Worm (Caenorhabditis elegans) whole organism, L1 larva: ENCODE data around the gene vha-15.

Experiments used
- C16A3.4 ChIP-seq: fragments of 150-350 bp; optimal IDR thresholded peaks from 2 replicates; lab custom pipeline; 2014; ENCODE audit warnings: missing biosample characterization, missing genetic modification characterization
- C34B4.2 ChIP-seq: sonication (generic microtip); optimal IDR thresholded peaks from 2 replicates; lab custom pipeline; 2017; ENCODE audit warnings: mild to moderate bottlenecking, missing genetic modification characterization, missing compliant biosample characterization
- aly-2 ChIP-seq: fragments of 150-350 bp; optimal IDR thresholded peaks from 2 replicates; lab custom pipeline; 2014; ENCODE audit warnings: missing biosample characterization, missing genetic modification characterization
- ceh-63 ChIP-seq: fragments of 200-800 bp; sonication (Bioruptor generic); optimal IDR thresholded peaks from 2 replicates; lab custom pipeline; 2018; ENCODE audit warnings: mild to moderate bottlenecking, missing genetic modification characterization, missing compliant biosample characterization
- ceh-88 ChIP-seq: fragments of 200-800 bp; sonication (Bioruptor generic); IDR thresholded peaks from 2 replicates; pipeline ENCODE4 v1.3.6; 2022; ENCODE audit warnings: missing genetic modification characterization, missing compliant biosample characterization
- ceh-90 ChIP-seq: sonication (generic microtip); optimal IDR thresholded peaks from 2 replicates; lab custom pipeline; 2016; ENCODE audit warnings: missing genetic modification characterization, missing compliant biosample characterization
- ces-1 ChIP-seq: fragments of 150-350 bp; optimal IDR thresholded peaks from 2 replicates; lab custom pipeline; 2014; ENCODE audit warnings: missing biosample characterization, missing genetic modification reagents, missing genetic modification characterization
- dpl-1 ChIP-seq, 3 experiments: fragments of 150-350 bp in 2 of 3; sonication (generic microtip) in 1 of 3; optimal IDR thresholded peaks; 2 replicates each; lab custom pipeline; 2014 to 2017; ENCODE audit warnings: missing biosample characterization in 3 of 3, missing genetic modification characterization in 3 of 3, missing genetic modification reagents in 3 of 3
- dsc-1 ChIP-seq: sonication (generic microtip); optimal IDR thresholded peaks from 2 replicates; lab custom pipeline; 2016; ENCODE audit warnings: mild to moderate bottlenecking, missing genetic modification characterization, missing compliant biosample characterization
- efl-1 ChIP-seq, 4 experiments: fragments of 150-350 bp; optimal IDR thresholded peaks in 3 of 4; peaks in 1 of 4; 1 replicate in 1 of 4; 2 replicates in 3 of 4; lab custom pipeline; 2014; ENCODE audit warnings: missing biosample characterization in 2 of 4, missing genetic modification characterization in 2 of 4, missing genetic modification reagents in 2 of 4
- efl-3 ChIP-seq: fragments of 200-800 bp; sonication (Bioruptor generic); optimal IDR thresholded peaks from 2 replicates; lab custom pipeline; 2018; ENCODE audit warnings: mild to moderate bottlenecking, missing genetic modification characterization, missing compliant biosample characterization
- egl-13 ChIP-seq: sonication (generic microtip); optimal IDR thresholded peaks from 2 replicates; lab custom pipeline; 2016; ENCODE audit warnings: missing genotype, missing genetic modification reagents, missing genetic modification characterization, missing compliant biosample characterization
- egl-27 ChIP-seq, 2 experiments: fragments of 150-350 bp in 1 of 2; sonication (generic microtip); optimal IDR thresholded peaks; 3 replicates each; lab custom pipeline; 2017 to 2018; ENCODE audit warnings: missing biosample characterization in 2 of 2, missing genetic modification characterization in 2 of 2, missing genetic modification reagents in 2 of 2
- elt-3 ChIP-seq, 6 experiments: fragments of 150-350 bp in 1 of 6; sonication (generic microtip); optimal IDR thresholded peaks; 2 replicates each; lab custom pipeline; 2017 to 2018; ENCODE audit warnings: missing biosample characterization in 6 of 6, missing genetic modification characterization in 6 of 6, inconsistent platforms in 1 of 6
- ets-5 ChIP-seq: fragments of 200-800 bp; sonication (Bioruptor generic); IDR thresholded peaks from 2 replicates; pipeline ENCODE4 v1.3.6; 2022; ENCODE audit warnings: missing genetic modification characterization, missing compliant biosample characterization
- fkh-10 ChIP-seq: sonication (generic microtip); optimal IDR thresholded peaks from 2 replicates; lab custom pipeline; 2017; ENCODE audit warnings: missing biosample characterization, missing genetic modification reagents, missing genetic modification characterization
- fkh-4 ChIP-seq: sonication (generic microtip); optimal IDR thresholded peaks from 2 replicates; lab custom pipeline; 2016; ENCODE audit warnings: missing compliant biosample characterization, missing genetic modification characterization, borderline replicate concordance
- fkh-8 ChIP-seq: sonication (generic microtip); optimal IDR thresholded peaks from 2 replicates; lab custom pipeline; 2016; ENCODE audit warnings: mild to moderate bottlenecking, missing genetic modification characterization, missing compliant biosample characterization
- fos-1 ChIP-seq: fragments of 150-350 bp; optimal IDR thresholded peaks from 2 replicates; lab custom pipeline; 2014; ENCODE audit warnings: missing biosample characterization, missing genetic modification characterization
- grh-1 ChIP-seq: fragments of 200-800 bp; sonication (Bioruptor generic); IDR thresholded peaks from 2 replicates; pipeline ENCODE4 v1.3.6; 2022; ENCODE audit warnings: missing genetic modification reagents, missing genetic modification characterization, missing compliant biosample characterization
- hlh-17 ChIP-seq: fragments of 200-800 bp; sonication (Bioruptor generic); optimal IDR thresholded peaks from 2 replicates; lab custom pipeline; 2018; ENCODE audit warnings: missing genetic modification characterization, mild to moderate bottlenecking, missing compliant biosample characterization, moderate library complexity, borderline replicate concordance
- hpl-2 ChIP-seq: fragments of 150-350 bp; optimal IDR thresholded peaks from 2 replicates; lab custom pipeline; 2014; ENCODE audit warnings: missing biosample characterization, missing genetic modification reagents, missing genetic modification characterization
- irx-1 ChIP-seq: sonication (generic microtip); optimal IDR thresholded peaks from 2 replicates; lab custom pipeline; 2016; ENCODE audit warnings: missing genetic modification characterization, missing compliant biosample characterization
- isw-1 ChIP-seq: fragments of 200-800 bp; sonication (Bioruptor generic); IDR thresholded peaks from 2 replicates; pipeline ENCODE4 v1.3.6; 2022; ENCODE audit warnings: missing genetic modification characterization, missing compliant biosample characterization
- jun-1 ChIP-seq: fragments of 150-350 bp; optimal IDR thresholded peaks from 2 replicates; lab custom pipeline; 2014; ENCODE audit warnings: missing biosample characterization, missing genetic modification reagents, missing genetic modification characterization
- lin-14 ChIP-seq: fragments of 200-800 bp; sonication (Bioruptor generic); optimal IDR thresholded peaks from 2 replicates; lab custom pipeline; 2018; ENCODE audit warnings: mild to moderate bottlenecking, missing genetic modification characterization, moderate library complexity, missing compliant biosample characterization
- mab-9 ChIP-seq: fragments of 200-800 bp; sonication (Bioruptor generic); IDR thresholded peaks from 2 replicates; pipeline ENCODE4 v1.3.6; 2022; ENCODE audit warnings: missing genetic modification reagents, missing genetic modification characterization, missing compliant biosample characterization
- mdl-1 ChIP-seq, 2 experiments: fragments of 150-350 bp; optimal IDR thresholded peaks; 2 replicates each; lab custom pipeline; 2014 to 2017; ENCODE audit warnings: missing biosample characterization in 2 of 2, missing genetic modification characterization in 2 of 2, inconsistent platforms in 1 of 2
- nhr-12 ChIP-seq: sonication (generic microtip); optimal IDR thresholded peaks from 2 replicates; lab custom pipeline; 2017; ENCODE audit warnings: missing biosample characterization, missing genetic modification characterization
- nhr-20 ChIP-seq: sonication (generic microtip); optimal IDR thresholded peaks from 2 replicates; lab custom pipeline; 2016; ENCODE audit warnings: mild to moderate bottlenecking, missing genetic modification characterization, missing compliant biosample characterization
- nhr-237 ChIP-seq: fragments of 150-350 bp; optimal IDR thresholded peaks from 2 replicates; lab custom pipeline; 2014; ENCODE audit warnings: missing biosample characterization, missing genetic modification characterization
- nhr-28 ChIP-seq: fragments of 150-350 bp; optimal IDR thresholded peaks from 2 replicates; lab custom pipeline; 2014; ENCODE audit warnings: missing biosample characterization, missing genetic modification characterization
- nhr-71 ChIP-seq: sonication (generic microtip); optimal IDR thresholded peaks from 2 replicates; lab custom pipeline; 2016; ENCODE audit warnings: mild to moderate bottlenecking, missing genetic modification characterization, moderate library complexity, missing compliant biosample characterization
- nhr-76 ChIP-seq: sonication (generic microtip); optimal IDR thresholded peaks from 2 replicates; lab custom pipeline; 2017; ENCODE audit warnings: missing biosample characterization, missing genetic modification characterization
- nhr-77 ChIP-seq: fragments of 150-350 bp; optimal IDR thresholded peaks from 2 replicates; lab custom pipeline; 2014; ENCODE audit warnings: missing biosample characterization, missing genetic modification characterization
- nhr-84 ChIP-seq: sonication (generic microtip); optimal IDR thresholded peaks from 2 replicates; lab custom pipeline; 2017; ENCODE audit warnings: missing biosample characterization, missing genetic modification characterization
- nhr-90 ChIP-seq: sonication (generic microtip); optimal IDR thresholded peaks from 2 replicates; lab custom pipeline; 2016; ENCODE audit warnings: mild to moderate bottlenecking, missing genetic modification characterization, missing compliant biosample characterization; ENCODE audit not compliant: poor library complexity
- pag-3 ChIP-seq: sonication (generic microtip); optimal IDR thresholded peaks from 2 replicates; lab custom pipeline; 2017; ENCODE audit warnings: missing genetic modification characterization, mild to moderate bottlenecking, missing compliant biosample characterization, antibody characterized with exemption, borderline replicate concordance; ENCODE audit not compliant: insufficient read depth
- pax-3 ChIP-seq: fragments of 200-800 bp; sonication (Bioruptor generic); optimal IDR thresholded peaks from 2 replicates; lab custom pipeline; 2018; ENCODE audit warnings: mild to moderate bottlenecking, missing genetic modification characterization, moderate library complexity, missing compliant biosample characterization
- pqm-1 ChIP-seq: sonication (generic microtip); optimal IDR thresholded peaks from 3 replicates; lab custom pipeline; 2017; ENCODE audit warnings: missing biosample characterization, missing genetic modification characterization
- snu-23 ChIP-seq: sonication (generic microtip); optimal IDR thresholded peaks from 2 replicates; lab custom pipeline; 2016; ENCODE audit warnings: missing genetic modification characterization, missing compliant biosample characterization
- sup-37 ChIP-seq: fragments of 200-800 bp; sonication (Bioruptor generic); optimal IDR thresholded peaks from 2 replicates; lab custom pipeline; 2018; ENCODE audit warnings: mild to moderate bottlenecking, missing genetic modification characterization, missing compliant biosample characterization
- tlp-1 ChIP-seq: fragments of 150-350 bp; optimal IDR thresholded peaks from 2 replicates; lab custom pipeline; 2014; ENCODE audit warnings: missing biosample characterization, missing genetic modification characterization
- unc-130 ChIP-seq: fragments of 150-350 bp; optimal IDR thresholded peaks from 2 replicates; lab custom pipeline; 2017; ENCODE audit warnings: missing biosample characterization, missing genetic modification characterization, inconsistent platforms
- unc-62 ChIP-seq: fragments of 150-350 bp; optimal IDR thresholded peaks from 2 replicates; lab custom pipeline; 2014; ENCODE audit warnings: missing biosample characterization, missing genetic modification reagents, missing genetic modification characterization
- unc-86 ChIP-seq: sonication (generic microtip); optimal IDR thresholded peaks from 2 replicates; lab custom pipeline; 2016; ENCODE audit warnings: missing genetic modification characterization, missing compliant biosample characterization
- unc-98 ChIP-seq: fragments of 200-800 bp; sonication (Bioruptor generic); IDR thresholded peaks from 2 replicates; pipeline ENCODE4 v1.3.6; 2022; ENCODE audit warnings: missing genetic modification characterization, missing compliant biosample characterization
- vab-15 ChIP-seq: sonication (generic microtip); optimal IDR thresholded peaks from 2 replicates; lab custom pipeline; 2017; ENCODE audit warnings: missing genotype, mild to moderate bottlenecking, missing genetic modification characterization, missing compliant biosample characterization
- xbp-1 ChIP-seq: sonication (generic microtip); optimal IDR thresholded peaks from 2 replicates; lab custom pipeline; 2016; ENCODE audit warnings: missing genetic modification characterization, missing compliant biosample characterization
- zag-1 ChIP-seq: fragments of 150-350 bp; optimal IDR thresholded peaks from 2 replicates; lab custom pipeline; 2014; ENCODE audit warnings: missing biosample characterization, missing genetic modification characterization
- zip-4 ChIP-seq: fragments of 200-800 bp; sonication (Bioruptor generic); optimal IDR thresholded peaks from 2 replicates; lab custom pipeline; 2018; ENCODE audit warnings: mild to moderate bottlenecking, missing genetic modification characterization, moderate library complexity, missing compliant biosample characterization
- ztf-4 ChIP-seq: fragments of 150-350 bp; optimal IDR thresholded peaks from 2 replicates; lab custom pipeline; 2014; ENCODE audit warnings: missing biosample characterization, missing genetic modification characterization

The vha-15 gene

DNA sequence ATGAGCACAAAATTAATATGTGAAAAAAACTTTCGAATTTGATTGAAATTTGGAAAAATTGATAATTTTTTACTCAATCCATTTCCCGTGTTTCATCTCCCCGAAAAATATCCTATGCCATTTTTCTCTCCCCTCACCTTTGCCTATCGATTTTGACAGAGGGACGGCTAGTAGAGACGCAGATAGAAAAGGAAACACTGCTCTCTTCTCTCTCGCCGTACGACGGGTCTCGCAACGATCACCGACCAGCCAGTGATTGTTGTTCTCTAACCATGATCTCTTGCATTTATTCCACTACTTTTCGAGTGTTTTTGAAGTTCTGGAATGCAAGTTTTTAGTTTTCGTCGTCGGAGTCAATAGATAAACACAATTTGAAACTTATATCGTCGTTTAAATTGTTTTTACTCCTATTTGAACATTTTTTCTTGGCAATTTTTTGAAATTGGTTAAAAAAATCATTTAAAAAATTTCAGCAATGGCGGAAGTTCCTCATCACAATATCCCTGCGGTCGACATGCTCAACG lies at the start of gene vha-15:
Gene vha-15, plus strand, starts transcription at position 474 of the 524 bp plus-strand sequence.
- TF ChIP-seq nhr-20 (tag; lab: Kevin White, UChicago) (peak; percentile 84), zip-4 (GFP tag; lab: Kevin White, UChicago) (no peak), aly-2 (no peak), egl-27 (tag; optimal IDR thresholded peaks at IDR 0.05; lab: Kevin White, UChicago) (no peak), dsc-1 (tag; lab: Kevin White, UChicago) (peak; percentile 63), C16A3.4 (tag; lab: Kevin White, UChicago) (peak; percentile 67), mab-9 (GFP tag; lab: Robert Waterston, UW) (no peak), vab-15 (tag; lab: Kevin White, UChicago) (no peak), ceh-88 (GFP tag; lab: Robert Waterston, UW) (no peak; the same call in 1 of the 2 replicates), hlh-17 (GFP tag; lab: Kevin White, UChicago) (no peak), unc-98 (GFP tag; lab: Robert Waterston, UW) (no peak), fkh-4 (tag; lab: Kevin White, UChicago) (no peak), nhr-90 (tag; lab: Kevin White, UChicago) (peak; percentile 68), zag-1 (no peak), fkh-10 (GFP tag; lab: Kevin White, UChicago) (peak; percentile 69), nhr-237 (tag; lab: Kevin White, UChicago) (peak; percentile 44), sup-37 (GFP tag; lab: Kevin White, UChicago) (no peak), dpl-1 (GFP tag; optimal IDR thresholded peaks at IDR 0.05; lab: Kevin White, UChicago) (peak; percentile 44 to 57 (median 45)), ztf-4 (tag; lab: Kevin White, UChicago) (peak; percentile 47), unc-130 (tag; lab: Kevin White, UChicago) (no peak), nhr-76 (no peak), ces-1 (no peak), unc-86 (peak; percentile 72), efl-3 (GFP tag; lab: Kevin White, UChicago) (no peak), jun-1 (tag; lab: Kevin White, UChicago) (peak; percentile 69), snu-23 (GFP tag; lab: Kevin White, UChicago) (peak; percentile 92), unc-62 (GFP tag; lab: Kevin White, UChicago) (no peak), nhr-12 (tag; lab: Kevin White, UChicago) (no peak), xbp-1 (tag; lab: Kevin White, UChicago) (peak; percentile 75), grh-1 (GFP tag; lab: Robert Waterston, UW) (peak; percentile 50; the same call in 1 of the 2 replicates), elt-3 (tag; optimal IDR thresholded peaks at IDR 0.05; lab: Kevin White, UChicago) (peak in 2 of 6 experiments; percentile 36 to 60), lin-14 (GFP tag; lab: Kevin White, UChicago) (peak; percentile 91), efl-1 (optimal IDR thresholded peaks at IDR 0.05; lab: Kevin White, UChicago) (peak; percentile 72 to 87), efl-1 (GFP tag; optimal IDR thresholded peaks at IDR 0.05 in 1 of 2; lab: Kevin White, UChicago) (peak; percentile 49 to 92), pax-3 (tag; lab: Kevin White, UChicago) (no peak), hpl-2 (peak; percentile 46), ceh-63 (GFP tag; lab: Kevin White, UChicago) (no peak), egl-13 (no peak), pqm-1 (tag; lab: Kevin White, UChicago) (no peak), mdl-1 (tag; optimal IDR thresholded peaks at IDR 0.05; lab: Kevin White, UChicago) (peak in 1 of 2 experiments; percentile 65), ets-5 (GFP tag; lab: Robert Waterston, UW) (no peak), nhr-28 (tag; lab: Kevin White, UChicago) (no peak), isw-1 (GFP tag; lab: Robert Waterston, UW) (peak; percentile 60), nhr-77 (tag; lab: Kevin White, UChicago) (peak; percentile 81), fkh-8 (tag; lab: Kevin White, UChicago) (peak; percentile 76), C34B4.2 (tag; lab: Kevin White, UChicago) (no peak), tlp-1 (tag; lab: Kevin White, UChicago) (no peak), fos-1 (peak; percentile 77), irx-1 (tag; lab: Kevin White, UChicago) (peak; percentile 41), ceh-90 (tag; lab: Kevin White, UChicago) (no peak), nhr-84 (no peak), nhr-71 (tag; lab: Kevin White, UChicago) (peak; percentile 89), pag-3 (tag; lab: Kevin White, UChicago) (no peak)
